Worm (Caenorhabditis elegans) whole organism, midembryonic: ENCODE measurements around the gene baf-1.

Source experiments
- cog-1 ChIP-seq: sonication (generic microtip); optimal IDR thresholded peaks from 2 replicates; lab custom pipeline; 2016; ENCODE audit warnings: missing genetic modification characterization, missing compliant biosample characterization
- flt-1 ChIP-seq: fragments of 200-800 bp; sonication (Bioruptor generic); IDR thresholded peaks from 2 replicates; pipeline ENCODE4 v1.3.6; 2022; ENCODE audit warnings: missing genetic modification characterization, missing compliant biosample characterization
- ref-1 ChIP-seq: fragments of 200-800 bp; sonication (Bioruptor generic); conservative IDR thresholded peaks from 2 replicates; pipeline ENCODE4 v1.3.6; 2022; ENCODE audit warnings: missing genetic modification reagents, missing genetic modification characterization, missing compliant biosample characterization
- tab-1 ChIP-seq: fragments of 200-800 bp; sonication (Bioruptor generic); IDR thresholded peaks from 2 replicates; pipeline ENCODE4 v1.3.6; 2022; ENCODE audit warnings: missing genetic modification characterization, missing compliant biosample characterization
- ztf-29 ChIP-seq: fragments of 200-800 bp; sonication (Bioruptor generic); IDR thresholded peaks from 2 replicates; pipeline ENCODE4 v1.3.6; 2022; ENCODE audit warnings: missing genetic modification reagents, missing genetic modification characterization, missing compliant biosample characterization

DNA sequence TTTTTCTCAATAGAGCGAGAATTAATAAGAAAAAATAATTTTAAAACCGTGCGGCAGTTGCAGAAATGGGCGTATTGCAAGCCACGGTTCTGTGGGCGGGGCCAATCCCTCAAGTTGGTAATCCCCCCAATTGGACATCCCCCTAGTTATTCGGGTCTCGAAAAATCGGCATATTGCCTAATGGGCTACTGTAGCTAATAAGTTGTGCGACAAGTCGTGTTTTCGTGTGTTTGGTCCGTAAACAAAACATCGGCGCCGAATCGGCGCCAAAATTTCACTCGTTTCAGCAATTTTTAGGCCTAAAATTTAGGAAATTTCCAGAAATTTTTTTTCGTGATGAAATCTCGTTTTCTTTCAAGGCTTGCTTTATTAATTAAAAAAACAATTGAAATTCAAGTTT, 37.1 kb downstream of the baf-1 start:
- TF ChIP-seq flt-1 (GFP tag; lab: Robert Waterston, UW): no peak
- no peak for TF ChIP-seq cog-1 (tag; lab: Kevin White, UChicago)
- no peak for TF ChIP-seq ztf-29
- no peak for TF ChIP-seq tab-1
- TF ChIP-seq ref-1 (GFP tag; lab: Robert Waterston, UW): no peak
